Fruit fly (Drosophila melanogaster) whole organism, embryonic: Measurements from ENCODE around the gene Ced-12.

Experiments
- Atf3 ChIP-seq: fragments of 200-800 bp; sonication (Bioruptor generic); optimal IDR thresholded peaks from 3 replicates; lab custom pipeline; 2016; ENCODE audit warnings: missing biosample characterization, missing genetic modification characterization
- Bdp1 ChIP-seq: fragments of 200-800 bp; sonication (Bioruptor generic); optimal IDR thresholded peaks from 3 replicates; lab custom pipeline; 2016; ENCODE audit warnings: missing biosample characterization, missing genetic modification characterization
- CG1024 ChIP-seq: fragments of 200-800 bp; sonication (Bioruptor generic); IDR thresholded peaks from 2 replicates; pipeline ENCODE4 v1.3.6; 2022; ENCODE audit warnings: missing biosample characterization, missing genetic modification characterization
- CG10267 ChIP-seq: fragments of 200-800 bp; sonication (Bioruptor generic); optimal IDR thresholded peaks from 2 replicates; lab custom pipeline; 2018; ENCODE audit warnings: missing biosample characterization, mild to moderate bottlenecking, missing genetic modification characterization, moderate library complexity
- CG10321 ChIP-seq: fragments of 200-800 bp; sonication (Bioruptor generic); IDR thresholded peaks from 2 replicates; pipeline ENCODE4 v1.3.6; 2022; ENCODE audit warnings: missing biosample characterization, missing genetic modification characterization
- CG12071 ChIP-seq: fragments of 200-800 bp; sonication (Bioruptor generic); optimal IDR thresholded peaks from 3 replicates; lab custom pipeline; 2018; ENCODE audit warnings: missing biosample characterization, mild to moderate bottlenecking, missing genetic modification characterization
- CG13123 ChIP-seq: fragments of 200-800 bp; sonication (Bioruptor generic); optimal IDR thresholded peaks from 2 replicates; lab custom pipeline; 2016; ENCODE audit warnings: missing biosample characterization, missing genetic modification characterization
- CG13894 ChIP-seq: fragments of 200-800 bp; sonication (Bioruptor generic); optimal IDR thresholded peaks from 3 replicates; lab custom pipeline; 2018; ENCODE audit warnings: missing biosample characterization, mild to moderate bottlenecking, missing genetic modification characterization, moderate library complexity
- CG14710 ChIP-seq: fragments of 200-800 bp; sonication (Bioruptor generic); optimal IDR thresholded peaks from 3 replicates; lab custom pipeline; 2019; ENCODE audit warnings: missing biosample characterization, mild to moderate bottlenecking, missing genetic modification characterization, moderate library complexity
- CG15011 ChIP-seq: fragments of 200-800 bp; sonication (Bioruptor generic); optimal IDR thresholded peaks from 3 replicates; lab custom pipeline; 2018; ENCODE audit warnings: missing biosample characterization, mild to moderate bottlenecking, missing genetic modification characterization
- CG15601 ChIP-seq: fragments of 200-800 bp; sonication (Bioruptor generic); optimal IDR thresholded peaks from 3 replicates; lab custom pipeline; 2019; ENCODE audit warnings: missing biosample characterization, mild to moderate bottlenecking, missing genetic modification characterization, moderate library complexity
- CG18262 ChIP-seq: fragments of 200-800 bp; optimal IDR thresholded peaks from 3 replicates; lab custom pipeline; 2019; ENCODE audit warnings: missing biosample characterization, mild to moderate bottlenecking, missing genetic modification characterization, moderate library complexity
- CG2875 ChIP-seq: fragments of 200-800 bp; sonication (Bioruptor generic); optimal IDR thresholded peaks from 2 replicates; lab custom pipeline; 2017; ENCODE audit warnings: missing biosample characterization, mild to moderate bottlenecking, missing genetic modification characterization, missing genetic modification reagents
- CG30403 ChIP-seq: fragments of 200-800 bp; sonication (Bioruptor generic); optimal IDR thresholded peaks from 3 replicates; lab custom pipeline; 2016; ENCODE audit warnings: missing biosample characterization, missing genetic modification characterization
- CG4424 ChIP-seq: fragments of 200-800 bp; sonication (Bioruptor generic); optimal IDR thresholded peaks from 3 replicates; lab custom pipeline; 2016; ENCODE audit warnings: missing biosample characterization, missing genetic modification characterization
- CG7271 ChIP-seq: fragments of 200-800 bp; sonication (Bioruptor generic); optimal IDR thresholded peaks from 2 replicates; lab custom pipeline; 2018; ENCODE audit warnings: missing biosample characterization, mild to moderate bottlenecking, missing genetic modification characterization, moderate library complexity
- CG8388 ChIP-seq: fragments of 200-800 bp; sonication (Bioruptor generic); optimal IDR thresholded peaks from 2 replicates; lab custom pipeline; 2019; ENCODE audit warnings: missing biosample characterization, mild to moderate bottlenecking, missing genetic modification characterization, moderate library complexity
- CoRest ChIP-seq: fragments of 200-800 bp; sonication (Bioruptor generic); optimal IDR thresholded peaks from 3 replicates; lab custom pipeline; 2018; ENCODE audit warnings: missing biosample characterization, mild to moderate bottlenecking, missing genetic modification characterization, moderate library complexity
- D ChIP-seq, 2 experiments: fragments of 200-800 bp in 1 of 2; fragments of >200 bp in 1 of 2; sonication (Bioruptor generic) in 1 of 2; optimal IDR thresholded peaks; 2 replicates in 1 of 2; 3 replicates in 1 of 2; lab custom pipeline; 2017; ENCODE audit warnings: mild to moderate bottlenecking in 1 of 2, missing biosample characterization in 1 of 2, missing genetic modification characterization in 1 of 2, missing genetic modification reagents in 1 of 2
- Jarid2 ChIP-seq: fragments of 200-800 bp; sonication (Bioruptor generic); optimal IDR thresholded peaks from 3 replicates; lab custom pipeline; 2017; ENCODE audit warnings: mild to moderate bottlenecking, missing biosample characterization, missing genetic modification reagents, missing genetic modification characterization
- NC2β ChIP-seq: fragments of 200-800 bp; sonication (Bioruptor generic); optimal IDR thresholded peaks from 2 replicates; lab custom pipeline; 2016; ENCODE audit warnings: missing biosample characterization, missing genetic modification characterization
- Oli ChIP-seq: fragments of 200-800 bp; sonication (Bioruptor generic); optimal IDR thresholded peaks from 2 replicates; lab custom pipeline; 2018; ENCODE audit warnings: missing biosample characterization, mild to moderate bottlenecking, missing genetic modification characterization, moderate library complexity
- Sox102F ChIP-seq: fragments of 200-800 bp; sonication (Bioruptor generic); optimal IDR thresholded peaks from 2 replicates; lab custom pipeline; 2018; ENCODE audit warnings: missing biosample characterization, mild to moderate bottlenecking, missing genetic modification characterization, moderate library complexity
- Sry-δ ChIP-seq: fragments of 200-800 bp; sonication (Bioruptor generic); optimal IDR thresholded peaks from 2 replicates; lab custom pipeline; 2016; ENCODE audit warnings: missing biosample characterization, missing genetic modification characterization
- Ssrp ChIP-seq: fragments of 200-800 bp; sonication (Bioruptor generic); optimal IDR thresholded peaks from 2 replicates; lab custom pipeline; 2018; ENCODE audit warnings: missing biosample characterization, mild to moderate bottlenecking, missing genetic modification characterization, moderate library complexity
- Trl ChIP-seq, 3 experiments: fragments of >200 bp in 2 of 3; fragments of 200-800 bp in 1 of 3; sonication (Bioruptor generic) in 1 of 3; optimal IDR thresholded peaks; 2 replicates in 1 of 3; 3 replicates in 2 of 3; lab custom pipeline; 2016 to 2017; ENCODE audit warnings: missing biosample characterization in 1 of 3, missing genetic modification characterization in 1 of 3
- ato ChIP-seq: fragments of 200-800 bp; sonication (Bioruptor generic); IDR thresholded peaks from 2 replicates; pipeline ENCODE4 v1.3.6; 2022; ENCODE audit warnings: missing biosample characterization, missing genetic modification characterization; ENCODE audit not compliant: partially characterized antibody
- bowl ChIP-seq: fragments of 200-800 bp; sonication (Bioruptor generic); IDR thresholded peaks from 2 replicates; pipeline ENCODE4 v1.3.6; 2022; ENCODE audit warnings: missing biosample characterization, missing genetic modification characterization
- crc ChIP-seq: fragments of 200-800 bp; sonication (Bioruptor generic); optimal IDR thresholded peaks from 2 replicates; lab custom pipeline; 2016; ENCODE audit warnings: missing biosample characterization, missing genetic modification characterization
- dan ChIP-seq: fragments of 200-800 bp; sonication (Bioruptor generic); IDR thresholded peaks from 2 replicates; pipeline ENCODE4 v1.3.6; 2022; ENCODE audit warnings: missing biosample characterization, missing genetic modification characterization
- dmrt99B ChIP-seq: fragments of 200-800 bp; sonication (Bioruptor generic); optimal IDR thresholded peaks from 2 replicates; lab custom pipeline; 2018; ENCODE audit warnings: missing biosample characterization, mild to moderate bottlenecking, missing genetic modification characterization, moderate library complexity
- fd64A ChIP-seq: fragments of 200-800 bp; sonication (Bioruptor generic); optimal IDR thresholded peaks from 3 replicates; lab custom pipeline; 2018; ENCODE audit warnings: missing biosample characterization, mild to moderate bottlenecking, missing genetic modification characterization
- fru ChIP-seq: fragments of >200 bp; optimal IDR thresholded peaks from 2 replicates; lab custom pipeline; 2017
- hbn ChIP-seq: fragments of 200-800 bp; sonication (Bioruptor generic); IDR thresholded peaks from 2 replicates; pipeline ENCODE4 v1.3.6; 2022; ENCODE audit warnings: missing biosample characterization, missing genetic modification characterization; ENCODE audit not compliant: partially characterized antibody
- lab ChIP-seq: fragments of 200-800 bp; sonication (Bioruptor generic); optimal IDR thresholded peaks from 3 replicates; lab custom pipeline; 2017; ENCODE audit warnings: missing biosample characterization, missing genetic modification characterization, mild to moderate bottlenecking, moderate library complexity, missing genetic modification reagents
- lbe ChIP-seq: fragments of 200-800 bp; sonication (Bioruptor generic); optimal IDR thresholded peaks from 2 replicates; lab custom pipeline; 2016; ENCODE audit warnings: missing biosample characterization, mild to moderate bottlenecking, missing genetic modification characterization
- lmd ChIP-seq: fragments of 200-800 bp; sonication (Bioruptor generic); IDR thresholded peaks from 2 replicates; pipeline ENCODE4 v1.3.6; 2022; ENCODE audit warnings: missing biosample characterization, missing genetic modification characterization
- lola ChIP-seq, 3 experiments: fragments of >200 bp in 2 of 3; fragments of 200-800 bp in 1 of 3; sonication (Bioruptor generic) in 1 of 3; optimal IDR thresholded peaks; 2 replicates each; lab custom pipeline; 2017 to 2019; ENCODE audit warnings: missing biosample characterization in 3 of 3, missing genetic modification characterization in 3 of 3, mild to moderate bottlenecking in 1 of 3, moderate library complexity in 1 of 3
- nerfin-1 ChIP-seq: fragments of 200-800 bp; sonication (Bioruptor generic); optimal IDR thresholded peaks from 3 replicates; lab custom pipeline; 2019; ENCODE audit warnings: missing biosample characterization, mild to moderate bottlenecking, missing genetic modification characterization, moderate library complexity
- phol ChIP-seq: fragments of 200-800 bp; sonication (Bioruptor generic); optimal IDR thresholded peaks from 3 replicates; lab custom pipeline; 2018; ENCODE audit warnings: missing biosample characterization, mild to moderate bottlenecking, missing genetic modification characterization, moderate library complexity
- prd ChIP-seq, 3 experiments: fragments of >200 bp in 2 of 3; fragments of 200-800 bp in 1 of 3; sonication (Bioruptor generic) in 1 of 3; optimal IDR thresholded peaks in 2 of 3; IDR thresholded peaks in 1 of 3; 2 replicates in 2 of 3; 3 replicates in 1 of 3; pipeline versions ENCODE4 v1.3.6 to Lab custom; 2017 to 2022; ENCODE audit warnings: missing biosample characterization in 1 of 3, missing genetic modification characterization in 1 of 3
- repo ChIP-seq: fragments of 200-800 bp; sonication (Bioruptor generic); optimal IDR thresholded peaks from 2 replicates; lab custom pipeline; 2016; ENCODE audit warnings: missing biosample characterization, missing genetic modification characterization
- scrt ChIP-seq: fragments of 200-800 bp; sonication (Bioruptor generic); optimal IDR thresholded peaks from 2 replicates; lab custom pipeline; 2018; ENCODE audit warnings: missing biosample characterization, mild to moderate bottlenecking, missing genetic modification characterization, moderate library complexity
- sens ChIP-seq: fragments of 200-800 bp; sonication (Bioruptor generic); peaks from one replicate; lab custom pipeline; 2016; ENCODE audit warnings: missing biosample characterization, missing genetic modification characterization
- slp2 ChIP-seq: fragments of 200-800 bp; sonication (Bioruptor generic); optimal IDR thresholded peaks from 2 replicates; lab custom pipeline; 2016; ENCODE audit warnings: missing biosample characterization, missing genetic modification characterization
- tna ChIP-seq: fragments of 200-800 bp; sonication (Bioruptor generic); IDR thresholded peaks from 2 replicates; pipeline ENCODE4 v1.3.6; 2022; ENCODE audit warnings: missing biosample characterization, missing genetic modification characterization; ENCODE audit not compliant: partially characterized antibody
- trem ChIP-seq: fragments of 200-800 bp; optimal IDR thresholded peaks from 3 replicates; lab custom pipeline; 2019; ENCODE audit warnings: missing biosample characterization, mild to moderate bottlenecking, missing genetic modification characterization, moderate library complexity

Ced-12 gene

DNA sequence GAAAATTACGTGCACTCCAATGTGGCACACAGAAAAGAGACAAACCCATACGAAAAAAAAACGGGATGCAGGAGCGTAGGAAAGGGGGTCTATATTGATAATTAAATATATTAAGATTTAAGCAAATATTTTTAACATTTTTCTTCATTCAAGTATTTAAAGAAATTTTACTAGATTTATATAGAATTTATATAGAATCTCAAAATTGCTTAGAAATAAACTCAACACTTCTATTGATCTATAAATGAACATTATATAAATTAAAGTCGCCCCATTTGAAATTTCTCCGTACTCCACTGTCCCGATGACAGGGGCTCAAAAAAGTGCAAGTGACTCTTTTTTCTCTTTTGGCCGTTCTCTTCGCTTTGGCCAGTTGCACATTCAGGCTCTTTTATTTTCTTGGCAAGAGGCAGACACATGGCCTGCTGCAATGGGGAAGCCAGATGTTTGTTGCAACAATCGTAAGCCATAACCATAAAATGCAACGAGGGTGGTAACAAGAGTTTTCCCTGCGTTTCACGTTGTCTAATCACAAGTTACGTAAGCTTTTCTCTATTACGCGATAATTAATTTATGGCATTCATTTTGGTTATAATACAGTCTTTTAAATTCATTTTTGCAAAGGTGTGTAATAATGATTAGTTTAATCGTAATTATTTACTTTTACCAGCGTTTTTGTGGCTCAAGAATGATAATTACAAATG is 31.8 kb upstream of the Ced-12 start (continued):
- no peak for TF ChIP-seq prd (optimal IDR thresholded peaks at IDR 0.05; lab: Kevin White, UChicago)
- TF ChIP-seq prd (GFP tag; IDR thresholded peaks at IDR 0.05; lab: Robert Waterston, UW): peak; percentile 76; the same call in 2 of the 3 replicates
- no peak for TF ChIP-seq slp2 (GFP tag; lab: Kevin White, UChicago)
- no peak for TF ChIP-seq Bdp1 (GFP tag; lab: Kevin White, UChicago)
- TF ChIP-seq NC2β (GFP tag; lab: Kevin White, UChicago): no peak
- TF ChIP-seq CG18262 (tag; lab: Kevin White, UChicago): peak; percentile 79
- no peak for TF ChIP-seq Atf3 (GFP tag; lab: Kevin White, UChicago)
- no peak for TF ChIP-seq fru (lab: Kevin White, UChicago)
- peak; percentile 48 for TF ChIP-seq CoRest (tag; lab: Kevin White, UChicago)
- peak; percentile 49 for TF ChIP-seq Ssrp (tag; lab: Kevin White, UChicago)
- TF ChIP-seq CG14710 (tag; lab: Kevin White, UChicago): peak; percentile 71
- peak; percentile 71 for TF ChIP-seq lbe
- peak; percentile 75 for TF ChIP-seq sens
- no peak for TF ChIP-seq tna (GFP tag; lab: Robert Waterston, UW)
- no peak for TF ChIP-seq CG13123 (GFP tag; lab: Kevin White, UChicago)
- TF ChIP-seq Trl (optimal IDR thresholded peaks at IDR 0.05; lab: Kevin White, UChicago): peak in 1 of 2 experiments; percentile 39
- TF ChIP-seq Trl (GFP tag; optimal IDR thresholded peaks at IDR 0.05; lab: Kevin White, UChicago): no peak
- no peak for TF ChIP-seq CG12071 (GFP tag; lab: Kevin White, UChicago)
- TF ChIP-seq CG7271 (tag; lab: Kevin White, UChicago): peak; percentile 27
- peak; percentile 23 for TF ChIP-seq trem
- peak; percentile 32 for TF ChIP-seq CG2875
- no peak for TF ChIP-seq scrt (GFP tag; lab: Kevin White, UChicago)
- no peak for TF ChIP-seq Sry-δ (GFP tag; lab: Kevin White, UChicago)
- no peak for TF ChIP-seq lab
- no peak for TF ChIP-seq D (optimal IDR thresholded peaks at IDR 0.05; lab: Kevin White, UChicago)
- TF ChIP-seq D (GFP tag; optimal IDR thresholded peaks at IDR 0.05; lab: Kevin White, UChicago): peak; percentile 46
- TF ChIP-seq CG8388 (GFP tag; lab: Kevin White, UChicago): peak; percentile 55
- peak; percentile 47 for TF ChIP-seq nerfin-1 (tag; lab: Kevin White, UChicago)
- no peak for TF ChIP-seq CG15011 (GFP tag; lab: Kevin White, UChicago)
- TF ChIP-seq bowl: no peak
- no peak for TF ChIP-seq CG1024
- TF ChIP-seq CG15601: peak; percentile 58
- TF ChIP-seq crc (GFP tag; lab: Kevin White, UChicago): no peak
- peak; percentile 57 for TF ChIP-seq Sox102F (GFP tag; lab: Kevin White, UChicago)
- TF ChIP-seq lmd: no peak
- TF ChIP-seq phol (tag; lab: Kevin White, UChicago): peak; percentile 68
- no peak for TF ChIP-seq CG10321 (GFP tag; lab: Robert Waterston, UW)
- TF ChIP-seq CG4424 (GFP tag; lab: Kevin White, UChicago): peak; percentile 26
- TF ChIP-seq dan: no peak
- no peak for TF ChIP-seq fd64A (GFP tag; lab: Kevin White, UChicago)
- TF ChIP-seq CG13894: no peak
- peak; percentile 67 for TF ChIP-seq dmrt99B
- no peak for TF ChIP-seq ato
- TF ChIP-seq CG10267 (tag; lab: Kevin White, UChicago): peak; percentile 64
- TF ChIP-seq lola (GFP tag; optimal IDR thresholded peaks at IDR 0.05; lab: Kevin White, UChicago): peak in 1 of 3 experiments; percentile 74
- TF ChIP-seq repo (GFP tag; lab: Kevin White, UChicago): no peak
- TF ChIP-seq hbn (GFP tag; lab: Robert Waterston, UW): no peak
- peak; percentile 11 for TF ChIP-seq CG30403 (GFP tag; lab: Kevin White, UChicago)
- TF ChIP-seq Jarid2 (GFP tag; lab: Kevin White, UChicago): no peak
- TF ChIP-seq Oli: peak; percentile 17
